Worm (Caenorhabditis elegans): ENCODE results near the gene str-250.

str-250 gene

DNA sequence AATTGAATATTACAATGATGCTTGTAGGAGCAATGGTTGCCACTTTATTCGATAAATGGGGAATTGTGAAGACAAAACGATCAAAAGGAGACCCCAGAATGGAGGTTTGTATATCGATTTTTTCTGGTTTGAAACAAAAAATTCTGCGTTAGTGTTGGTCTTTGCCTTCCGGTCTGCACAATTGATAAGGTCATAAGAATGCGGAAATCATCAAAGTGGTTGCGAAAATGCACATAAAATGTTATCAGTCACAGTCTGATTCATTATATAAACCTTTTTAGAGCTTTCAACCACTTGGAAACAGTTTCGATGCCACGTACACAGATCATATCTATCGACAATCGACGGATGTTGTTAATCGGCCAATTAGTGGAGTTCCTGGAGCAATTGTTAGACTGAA is 24.9 kb upstream of the str-250 start:
- TF ChIP-seq pqm-1 (tag; optimal IDR thresholded peaks at IDR 0.05): peak; percentile 88
- TF ChIP-seq nhr-6 (tag; optimal IDR thresholded peaks at IDR 0.05): peak; percentile 12
- no peak for TF ChIP-seq D1046.2 (GFP tag; IDR thresholded peaks at IDR 0.05)
- TF ChIP-seq php-3 (GFP tag; IDR thresholded peaks at IDR 0.05): peak; percentile 86
- TF ChIP-seq Y75B8A.6 (GFP tag; IDR thresholded peaks at IDR 0.05): no peak
- TF ChIP-seq nhr-48 (tag; optimal IDR thresholded peaks at IDR 0.05): no peak
- TF ChIP-seq dve-1 (tag; optimal IDR thresholded peaks at IDR 0.05; ENCODE audit: insufficient read depth): peak; percentile 53
- TF ChIP-seq Y5F2A.4 (GFP tag; optimal IDR thresholded peaks at IDR 0.05): no peak
- TF ChIP-seq aha-1 (tag): peak; percentile 75
- no peak for TF ChIP-seq aly-2 (tag; optimal IDR thresholded peaks at IDR 0.05)
- TF ChIP-seq fkh-10 (GFP tag; optimal IDR thresholded peaks at IDR 0.05): no peak
- TF ChIP-seq ceh-20 (GFP tag; IDR thresholded peaks at IDR 0.05): no peak
- no peak for TF ChIP-seq saeg-2 (GFP tag; IDR thresholded peaks at IDR 0.05)
- TF ChIP-seq arid-1 (GFP tag; conservative IDR thresholded peaks at IDR 0.05): no peak
- peak; percentile 61 for TF ChIP-seq nhr-77 (tag; optimal IDR thresholded peaks at IDR 0.05)
- no peak for TF ChIP-seq nhr-237 (tag; optimal IDR thresholded peaks at IDR 0.05)
- TF ChIP-seq nhr-10 (tag; optimal IDR thresholded peaks at IDR 0.05): no peak
- TF ChIP-seq daf-19 (GFP tag; conservative IDR thresholded peaks at IDR 0.05): no peak
- no peak for TF ChIP-seq ctbp-1 (GFP tag; IDR thresholded peaks at IDR 0.05)
- peak; percentile 62 for TF ChIP-seq hlh-11 (tag; optimal IDR thresholded peaks at IDR 0.05)
- TF ChIP-seq pha-4 (GFP tag; IDR thresholded peaks at IDR 0.05): no peak
- TF ChIP-seq pha-4 (tag; optimal IDR thresholded peaks at IDR 0.05): no peak
- peak; percentile 87 for TF ChIP-seq dmd-6 (GFP tag; IDR thresholded peaks at IDR 0.05)
- peak; percentile 6 for TF ChIP-seq duxl-1 (tag; optimal IDR thresholded peaks at IDR 0.05; ENCODE audit: poor library complexity)
- peak; percentile 65 for TF ChIP-seq nhr-28 (tag; optimal IDR thresholded peaks at IDR 0.05)
- no peak for TF ChIP-seq sdz-12 (GFP tag; optimal IDR thresholded peaks at IDR 0.05)
- TF ChIP-seq F37D6.2 (tag; optimal IDR thresholded peaks at IDR 0.05): no peak
- TF ChIP-seq lin-1 (GFP tag; IDR thresholded peaks at IDR 0.05): peak; percentile 80
- 0 out of 2 replicates have a peak, but pooled peaks have one; percentile 10 for TF ChIP-seq tra-1 (GFP tag; IDR thresholded peaks at IDR 0.05)

ce11 chrV:13898356-13898755 is 20.1 kb upstream of the str-250 start, which contains the start of gene cyp-35C1:
cyp-35C1 (minus strand) TSS chrV:13898487.
- TF ChIP-seq zip-11 (GFP tag; IDR thresholded peaks at IDR 0.05) (no peak), dve-1 (tag; optimal IDR thresholded peaks at IDR 0.05; ENCODE audit: insufficient read depth) (peak; percentile 19), nhr-28 (tag; optimal IDR thresholded peaks at IDR 0.05) (peak; percentile 93), lim-7 (GFP tag; IDR thresholded peaks at IDR 0.05) (no peak), php-3 (GFP tag; IDR thresholded peaks at IDR 0.05) (no peak), dmd-6 (GFP tag; IDR thresholded peaks at IDR 0.05) (0 out of 2 replicates have a peak, but pooled peaks have one; percentile 11), saeg-2 (GFP tag; IDR thresholded peaks at IDR 0.05) (0 out of 2 replicates have a peak, but pooled peaks have one; percentile 33), daf-16 (GFP tag; optimal IDR thresholded peaks at IDR 0.05) (no peak), daf-16 (tag; optimal IDR thresholded peaks at IDR 0.05) (peak; percentile 39), nhr-77 (tag; optimal IDR thresholded peaks at IDR 0.05) (peak; percentile 69), aha-1 (tag) (peak; percentile 49), ceh-82 (tag; optimal IDR thresholded peaks at IDR 0.05) (no peak), sdz-12 (GFP tag; optimal IDR thresholded peaks at IDR 0.05) (no peak), lin-13 (GFP tag; optimal IDR thresholded peaks at IDR 0.05) (no peak), hlh-11 (tag; optimal IDR thresholded peaks at IDR 0.05) (peak; percentile 15), fkh-10 (GFP tag; optimal IDR thresholded peaks at IDR 0.05) (no peak), pqm-1 (tag; optimal IDR thresholded peaks at IDR 0.05) (peak; percentile 12)

- TF ChIP-seq ztf-11 (tag; optimal IDR thresholded peaks at IDR 0.05) (no peak), aha-1 (tag) (no peak), Y48G9A.11 (GFP tag; IDR thresholded peaks at IDR 0.05) (no peak), lin-39 (tag; optimal IDR thresholded peaks at IDR 0.05) (no peak), ctbp-1 (GFP tag; IDR thresholded peaks at IDR 0.05) (no peak), gei-8 (GFP tag; optimal IDR thresholded peaks at IDR 0.05) (no peak), mdt-29 (GFP tag; IDR thresholded peaks at IDR 0.05) (no peak), F44E2.7 (GFP tag; IDR thresholded peaks at IDR 0.05) (no peak), nhr-76 (tag; optimal IDR thresholded peaks at IDR 0.05) (no peak)
Observed at ce11 chrV:13899213-13899612, 19.2 kb upstream of the str-250 start, which contains the start of gene oac-3. oac-3 (plus strand) TSS chrV:13899513.
